Worm (Caenorhabditis elegans): ENCODE results near the gene str-109.

DNA sequence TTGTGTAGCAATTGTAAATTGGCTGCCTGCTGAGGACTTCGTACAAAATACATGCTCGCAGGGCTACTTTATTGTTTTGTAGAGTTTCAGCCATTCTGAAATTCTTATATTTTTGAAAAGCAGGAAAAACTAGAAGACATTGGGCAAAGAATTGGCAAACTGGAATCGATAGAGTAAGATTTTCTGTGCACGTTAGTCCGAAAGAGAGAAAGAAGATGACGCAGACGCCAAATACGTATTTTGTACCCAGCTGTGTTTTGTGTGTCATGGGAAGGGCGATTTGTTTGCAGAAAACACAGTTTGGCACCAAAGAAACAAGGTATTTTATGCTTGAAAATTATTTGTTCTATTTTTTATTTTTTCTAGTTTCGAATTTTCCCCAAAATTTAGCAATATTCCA lies 34.6 kb downstream of the str-109 start, which contains the start of gene fbxa-143:
- TF ChIP-seq ztf-28 (GFP tag; IDR thresholded peaks at IDR 0.05), result no peak
- TF ChIP-seq lir-1 (GFP tag; conservative IDR thresholded peaks at IDR 0.05), result no peak
- TF ChIP-seq attf-3 (GFP tag; conservative IDR thresholded peaks at IDR 0.05), result no peak
- no peak for TF ChIP-seq F22D6.2 (tag; optimal IDR thresholded peaks at IDR 0.05)
- no peak for TF ChIP-seq cebp-2 (GFP tag; IDR thresholded peaks at IDR 0.05)
